Worm (Caenorhabditis elegans): Measurements from ENCODE around the gene F54F12.2.

DNA sequence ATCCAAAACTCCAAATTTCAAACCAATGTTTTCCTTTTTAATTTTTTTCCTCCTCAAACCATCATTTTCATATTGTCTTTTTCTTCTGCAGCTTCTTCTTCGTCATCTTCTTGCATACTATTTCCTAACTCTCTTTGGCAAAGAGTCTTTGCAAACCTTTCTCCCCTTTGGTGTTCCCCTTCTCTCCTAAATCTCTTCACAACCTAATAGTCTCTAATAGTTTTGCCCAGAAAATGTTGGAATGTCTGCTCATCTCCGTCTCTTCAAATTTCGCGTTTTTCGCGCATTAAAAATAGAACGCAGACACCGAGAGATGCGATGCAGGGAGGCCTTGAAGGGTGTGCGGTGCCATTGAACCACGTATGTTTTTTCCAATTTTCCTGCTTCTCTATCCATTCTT lies 37.7 kb upstream of the F54F12.2 start, which contains the start of gene ZK1010.10:
- TF ChIP-seq ceh-9 (tag; optimal IDR thresholded peaks at IDR 0.05), result no peak
- TF ChIP-seq skn-1 (tag; optimal IDR thresholded peaks at IDR 0.05), result no peak
- TF ChIP-seq sea-2 (GFP tag; optimal IDR thresholded peaks at IDR 0.05), result no peak
- no peak for TF ChIP-seq ama-1 (optimal IDR thresholded peaks at IDR 0.05)
- no peak for TF ChIP-seq ceh-82 (tag; optimal IDR thresholded peaks at IDR 0.05)
- TF ChIP-seq ztf-11 (tag; optimal IDR thresholded peaks at IDR 0.05), result no peak
- no peak for TF ChIP-seq tbx-2 (tag; optimal IDR thresholded peaks at IDR 0.05)
- TF ChIP-seq nhr-23 (tag; optimal IDR thresholded peaks at IDR 0.05), result peak; percentile 11
- TF ChIP-seq ceh-16 (tag; optimal IDR thresholded peaks at IDR 0.05), result no peak
- no peak for TF ChIP-seq elt-2 (tag; optimal IDR thresholded peaks at IDR 0.05)

Data from whole organism, L3 larva.